Fruit fly (Drosophila melanogaster) whole organism, wandering third instar larva: Measurements from ENCODE around the gene dib.

Source experiments
- Abd-B ChIP-seq: fragments of >200 bp; optimal IDR thresholded peaks from 2 replicates; lab custom pipeline; 2017; ENCODE audit warnings: missing biosample characterization, missing genetic modification characterization
- Hr78 ChIP-seq: fragments of >200 bp; optimal IDR thresholded peaks from 2 replicates; lab custom pipeline; 2017; ENCODE audit warnings: missing biosample characterization, missing genetic modification characterization
- Sp1 ChIP-seq: fragments of 200-800 bp; sonication (Bioruptor generic); optimal IDR thresholded peaks from 3 replicates; lab custom pipeline; 2019; ENCODE audit warnings: missing biosample characterization, mild to moderate bottlenecking, missing genetic modification characterization, moderate library complexity
- brk ChIP-seq: fragments of 200-800 bp; sonication (Bioruptor generic); optimal IDR thresholded peaks from 2 replicates; lab custom pipeline; 2016; ENCODE audit warnings: missing biosample characterization, mild to moderate bottlenecking, missing genetic modification characterization

- no peak for TF ChIP-seq Hr78 (GFP tag; lab: Kevin White, UChicago)
- TF ChIP-seq Abd-B: no peak
- TF ChIP-seq brk (GFP tag; lab: Kevin White, UChicago): no peak
- TF ChIP-seq Sp1: no peak
These were observed 48.1 kb downstream of the dib start for dm6 chr3L:4110212-4110611.
